Fruit fly (Drosophila melanogaster) S2 (cell line): ENCODE measurements around the gene cDIP.

Source experiments
- CG8478 ChIP-seq: fragments of >200 bp; optimal IDR thresholded peaks from 2 replicates; lab custom pipeline; 2018
- CTCF ChIP-seq, 2 experiments: fragments of >200 bp; optimal IDR thresholded peaks; 2 replicates each; lab custom pipeline; 2018

DNA sequence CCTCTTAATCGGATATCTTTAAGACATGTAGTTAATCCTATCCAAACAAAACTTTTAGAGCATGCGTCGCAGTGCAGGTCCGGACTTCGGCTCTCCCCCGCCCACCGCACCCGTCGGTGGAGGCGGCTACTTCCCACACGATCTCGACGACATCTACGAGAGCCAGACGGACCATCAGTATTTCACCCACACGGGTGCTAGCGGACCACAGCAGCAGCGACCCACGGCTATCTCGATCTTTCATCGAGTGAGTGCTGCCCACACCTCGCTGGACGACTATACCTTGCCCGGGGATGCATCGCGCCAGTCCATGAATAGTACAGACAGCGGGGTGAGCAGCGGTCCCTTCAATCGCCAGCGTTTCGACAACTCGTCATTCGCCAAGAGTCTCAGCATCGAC, 40.7 kb upstream of the cDIP start:
- TF ChIP-seq CTCF (optimal IDR thresholded peaks at IDR 0.05; lab: Kevin White, UChicago) (no peak), CG8478 (lab: Kevin White, UChicago) (no peak)
